Fruit fly (Drosophila melanogaster) whole organism, adult: ENCODE results near the gene CG12679.

Experiments used
- CG11617 ChIP-seq: fragments of 200-800 bp; sonication (Bioruptor generic); optimal IDR thresholded peaks from 2 replicates; lab custom pipeline; 2017; ENCODE audit warnings: mild to moderate bottlenecking, missing biosample characterization, missing genetic modification reagents, missing genetic modification characterization
- CG14711 ChIP-seq: fragments of 200-800 bp; sonication (Bioruptor generic); optimal IDR thresholded peaks from 2 replicates; lab custom pipeline; 2018; ENCODE audit warnings: missing biosample characterization, mild to moderate bottlenecking, missing genetic modification characterization, moderate library complexity
- bab1 ChIP-seq: fragments of 200-800 bp; sonication (Bioruptor generic); optimal IDR thresholded peaks from 3 replicates; lab custom pipeline; 2019; ENCODE audit warnings: missing biosample characterization, mild to moderate bottlenecking, missing genetic modification characterization, moderate library complexity
- kay ChIP-seq: fragments of 200-800 bp; sonication (Bioruptor generic); peaks from one replicate; lab custom pipeline; 2016; ENCODE audit warnings: missing biosample characterization, missing genetic modification characterization, borderline replicate concordance
- toe ChIP-seq: fragments of 200-800 bp; sonication (Bioruptor generic); optimal IDR thresholded peaks from 2 replicates; lab custom pipeline; 2016; ENCODE audit warnings: missing biosample characterization, missing genetic modification characterization

dm6 chrX:20394066-20394913 is 18.0 kb upstream of the CG12679 start, which contains the start of gene HERC2:
- TF ChIP-seq kay (GFP tag; lab: Kevin White, UChicago) (no peak), CG14711 (tag; lab: Kevin White, UChicago) (no peak), bab1 (GFP tag; lab: Kevin White, UChicago) (no peak), toe (GFP tag; lab: Kevin White, UChicago) (peak; percentile 52), CG11617 (GFP tag; lab: Kevin White, UChicago) (no peak)
